ENCODE assay signal across 2 fruit fly cellular contexts in the genomic region with DNA sequence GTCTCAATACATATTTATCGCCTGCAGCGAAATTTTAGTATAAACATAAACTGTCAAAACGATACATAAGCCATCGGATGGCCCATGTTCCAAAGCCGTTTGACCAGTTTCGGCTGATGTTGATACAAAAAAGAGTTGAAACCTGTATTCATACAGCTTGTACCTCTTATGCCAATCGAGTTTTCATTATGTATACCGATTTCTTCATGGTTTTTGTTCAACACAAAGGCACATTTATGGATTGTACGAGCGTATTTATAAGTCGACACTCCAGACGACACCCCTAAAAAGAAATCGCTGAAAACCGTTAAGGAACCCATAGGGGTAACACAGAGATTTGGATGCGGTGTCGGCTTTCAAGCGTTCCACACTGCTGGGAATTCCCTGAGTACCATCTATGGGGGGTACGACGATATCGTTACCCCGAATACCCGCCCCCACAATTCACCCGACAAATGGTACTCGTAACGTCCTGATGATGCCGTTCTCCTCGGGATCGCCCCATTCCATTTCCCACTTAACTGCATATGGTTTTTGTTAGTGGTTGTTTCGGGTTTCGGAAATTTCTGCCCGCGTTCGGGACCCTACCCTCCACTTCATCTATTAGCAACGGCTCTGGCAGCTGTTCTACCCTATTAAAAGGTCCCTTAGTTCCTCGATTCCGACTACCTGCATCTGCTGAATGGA.
A peak's percentile ranks its signal among the peaks of the same experiment; 100 is the strongest.
TF ChIP-seq lines count a peak whose summit lies in the region.

No protein-coding gene starts in this region.

TF ChIP-seq in whole organism, embryonic, 481 proteins besides CTCF, POLR2A, EP300 and RAD21 (continued from another document):
- TF ChIP-seq CrebB (tag; optimal IDR thresholded peaks at IDR 0.05; lab: Kevin White, UChicago): no peak
- peak; percentile 98 for TF ChIP-seq Kr (GFP tag; optimal IDR thresholded peaks at IDR 0.05; lab: Kevin White, UChicago)
- TF ChIP-seq abd-A (tag; optimal IDR thresholded peaks at IDR 0.05; lab: Kevin White, UChicago): peak; percentile 84
- TF ChIP-seq CG12769 (tag; optimal IDR thresholded peaks at IDR 0.05; lab: Kevin White, UChicago): peak; percentile 69
- peak; percentile 17 for TF ChIP-seq Med (GFP tag; lab: Kevin White, UChicago)
- peak; percentile 10; the same call in 1 of the 2 replicates for TF ChIP-seq rib (GFP tag; IDR thresholded peaks at IDR 0.05; lab: Robert Waterston, UW)
- peak; percentile 68; the same call in 1 of the 3 replicates for TF ChIP-seq CG6791 (GFP tag; IDR thresholded peaks at IDR 0.05; lab: Robert Waterston, UW; ENCODE audit: partially characterized antibody)
- peak; percentile 91 for TF ChIP-seq twi (tag; optimal IDR thresholded peaks at IDR 0.05; lab: Kevin White, UChicago)
- peak; percentile 24 for TF ChIP-seq D19B (GFP tag; optimal IDR thresholded peaks at IDR 0.05; lab: Kevin White, UChicago)
- no peak for TF ChIP-seq cad (GFP tag; optimal IDR thresholded peaks at IDR 0.05; lab: Kevin White, UChicago)
- TF ChIP-seq chinmo (GFP tag; IDR thresholded peaks at IDR 0.05; lab: Robert Waterston, UW; ENCODE audit: partially characterized antibody): peak; percentile 69; the same call in 1 of the 4 replicates
- TF ChIP-seq scrt (GFP tag; optimal IDR thresholded peaks at IDR 0.05; lab: Kevin White, UChicago): no peak
- peak; percentile 51; the same call in 1 of the 2 replicates for TF ChIP-seq CG32767 (GFP tag; IDR thresholded peaks at IDR 0.05; lab: Robert Waterston, UW)
- peak; percentile 25; the same call in 1 of the 2 replicates for TF ChIP-seq CG9932 (GFP tag; IDR thresholded peaks at IDR 0.05; lab: Robert Waterston, UW)
- TF ChIP-seq Rfx (GFP tag; IDR thresholded peaks at IDR 0.05; lab: Robert Waterston, UW): 0 out of 2 replicates have a peak, but pooled peaks have one; percentile 17
- peak; percentile 50 for TF ChIP-seq oc (tag; optimal IDR thresholded peaks at IDR 0.05; lab: Kevin White, UChicago)
- peak; percentile 49; the same call in 1 of the 2 replicates for TF ChIP-seq vvl (GFP tag; IDR thresholded peaks at IDR 0.05; lab: Robert Waterston, UW)
- peak; percentile 97 for TF ChIP-seq pros (GFP tag; optimal IDR thresholded peaks at IDR 0.05; lab: Kevin White, UChicago)
- peak; percentile 95 for TF ChIP-seq kni (GFP tag; optimal IDR thresholded peaks at IDR 0.05; lab: Kevin White, UChicago)
- TF ChIP-seq D (optimal IDR thresholded peaks at IDR 0.05; lab: Kevin White, UChicago): peak; percentile 30
- TF ChIP-seq D (GFP tag; optimal IDR thresholded peaks at IDR 0.05; lab: Kevin White, UChicago): no peak
- peak; percentile 33 for TF ChIP-seq CG8924 (tag; optimal IDR thresholded peaks at IDR 0.05; lab: Kevin White, UChicago)
- TF ChIP-seq sd (tag; optimal IDR thresholded peaks at IDR 0.05; lab: Kevin White, UChicago): peak; percentile 13
- TF ChIP-seq CG16815 (GFP tag; optimal IDR thresholded peaks at IDR 0.05; lab: Kevin White, UChicago): no peak
- TF ChIP-seq B-H2 (GFP tag; optimal IDR thresholded peaks at IDR 0.05; lab: Kevin White, UChicago): peak; percentile 49
- no peak for TF ChIP-seq CG17385 (GFP tag; optimal IDR thresholded peaks at IDR 0.05; lab: Kevin White, UChicago)
- peak; percentile 16 for TF ChIP-seq corto (GFP tag; optimal IDR thresholded peaks at IDR 0.05; lab: Kevin White, UChicago)
- no peak for TF ChIP-seq tll (GFP tag; optimal IDR thresholded peaks at IDR 0.05; lab: Kevin White, UChicago)
- TF ChIP-seq sens (GFP tag; lab: Kevin White, UChicago): peak; percentile 75
- TF ChIP-seq Pdp1 (GFP tag; optimal IDR thresholded peaks at IDR 0.05; lab: Kevin White, UChicago): peak in 1 of 2 experiments; percentile 63
- peak; percentile 54 for TF ChIP-seq chn (GFP tag; optimal IDR thresholded peaks at IDR 0.05; lab: Kevin White, UChicago)
- TF ChIP-seq CG15514 (GFP tag; optimal IDR thresholded peaks at IDR 0.05; lab: Kevin White, UChicago): peak; percentile 6
- no peak for TF ChIP-seq CG6689 (GFP tag; IDR thresholded peaks at IDR 0.05; lab: Robert Waterston, UW)

TF ChIP-seq in whole organism, prepupa, 60 proteins besides CTCF, POLR2A, EP300 and RAD21 (continued from another document):
- no peak for TF ChIP-seq Sox102F (GFP tag; optimal IDR thresholded peaks at IDR 0.05; lab: Kevin White, UChicago)
- TF ChIP-seq Ets21C (GFP tag; optimal IDR thresholded peaks at IDR 0.05; lab: Kevin White, UChicago): no peak
- TF ChIP-seq CG6792 (GFP tag; optimal IDR thresholded peaks at IDR 0.05; lab: Kevin White, UChicago): no peak
- TF ChIP-seq CG4318 (GFP tag; optimal IDR thresholded peaks at IDR 0.05; lab: Kevin White, UChicago): no peak
- no peak for TF ChIP-seq Hr39 (GFP tag; optimal IDR thresholded peaks at IDR 0.05; lab: Kevin White, UChicago)
- no peak for TF ChIP-seq esn (GFP tag; optimal IDR thresholded peaks at IDR 0.05; lab: Kevin White, UChicago)
- TF ChIP-seq fd85E (GFP tag; optimal IDR thresholded peaks at IDR 0.05; lab: Kevin White, UChicago): no peak
- TF ChIP-seq pdm3 (GFP tag; optimal IDR thresholded peaks at IDR 0.05; lab: Kevin White, UChicago): no peak
- no peak for TF ChIP-seq salr (GFP tag; optimal IDR thresholded peaks at IDR 0.05; lab: Kevin White, UChicago)
- no peak for TF ChIP-seq Lpt (GFP tag; optimal IDR thresholded peaks at IDR 0.05; lab: Kevin White, UChicago)
- no peak for TF ChIP-seq fd59A (GFP tag; optimal IDR thresholded peaks at IDR 0.05; lab: Kevin White, UChicago)
- TF ChIP-seq achi (GFP tag; optimal IDR thresholded peaks at IDR 0.05; lab: Kevin White, UChicago): no peak
- TF ChIP-seq CG10631 (GFP tag; optimal IDR thresholded peaks at IDR 0.05; lab: Kevin White, UChicago): no peak
- TF ChIP-seq Hr4 (GFP tag; optimal IDR thresholded peaks at IDR 0.05; lab: Kevin White, UChicago): peak; percentile 20
- TF ChIP-seq CG15336 (GFP tag; IDR thresholded peaks at IDR 0.05; lab: Robert Waterston, UW): no peak
- TF ChIP-seq fkh (GFP tag; optimal IDR thresholded peaks at IDR 0.05; lab: Kevin White, UChicago): peak; percentile 6
- TF ChIP-seq CG6854 (GFP tag; optimal IDR thresholded peaks at IDR 0.05; lab: Kevin White, UChicago): peak; percentile 12
- no peak for TF ChIP-seq Sox14 (GFP tag; optimal IDR thresholded peaks at IDR 0.05; lab: Kevin White, UChicago)
- no peak for TF ChIP-seq Met (GFP tag; optimal IDR thresholded peaks at IDR 0.05; lab: Kevin White, UChicago)
- peak; percentile 12; the same call in 1 of the 3 replicates for TF ChIP-seq CG6163 (GFP tag; IDR thresholded peaks at IDR 0.05; lab: Robert Waterston, UW)
- TF ChIP-seq lz (GFP tag; optimal IDR thresholded peaks at IDR 0.05; lab: Kevin White, UChicago): no peak
- peak; percentile 7 for TF ChIP-seq vri (GFP tag; optimal IDR thresholded peaks at IDR 0.05; lab: Kevin White, UChicago)
- TF ChIP-seq OdsH (GFP tag; optimal IDR thresholded peaks at IDR 0.05; lab: Kevin White, UChicago): no peak
- no peak for TF ChIP-seq Ets96B (tag; optimal IDR thresholded peaks at IDR 0.05; lab: Kevin White, UChicago)
- no peak for TF ChIP-seq Gug (GFP tag; IDR thresholded peaks at IDR 0.05; lab: Robert Waterston, UW)
- TF ChIP-seq CG3032 (tag; optimal IDR thresholded peaks at IDR 0.05; lab: Kevin White, UChicago): no peak
- TF ChIP-seq Eip78C (GFP tag; lab: Kevin White, UChicago): peak; percentile 77
- TF ChIP-seq Smox (GFP tag; optimal IDR thresholded peaks at IDR 0.05; lab: Kevin White, UChicago): no peak
- no peak for TF ChIP-seq eg (GFP tag; IDR thresholded peaks at IDR 0.05; lab: Robert Waterston, UW)
- TF ChIP-seq CG11762 (GFP tag; optimal IDR thresholded peaks at IDR 0.05; lab: Kevin White, UChicago; ENCODE audit: insufficient read depth): no peak
- TF ChIP-seq CG10669 (GFP tag; optimal IDR thresholded peaks at IDR 0.05; lab: Kevin White, UChicago): no peak
- no peak for TF ChIP-seq Eip93F (GFP tag; optimal IDR thresholded peaks at IDR 0.05; lab: Kevin White, UChicago)
- TF ChIP-seq CG9139 (GFP tag; optimal IDR thresholded peaks at IDR 0.05; lab: Kevin White, UChicago): no peak
- no peak for TF ChIP-seq Sox15 (GFP tag; optimal IDR thresholded peaks at IDR 0.05; lab: Kevin White, UChicago)
- no peak for TF ChIP-seq CG8632 (GFP tag; optimal IDR thresholded peaks at IDR 0.05; lab: Kevin White, UChicago)
- TF ChIP-seq CG31627 (GFP tag; optimal IDR thresholded peaks at IDR 0.05; lab: Kevin White, UChicago): no peak
- no peak for TF ChIP-seq CG11902 (GFP tag; optimal IDR thresholded peaks at IDR 0.05; lab: Kevin White, UChicago)
- no peak for TF ChIP-seq CG16779 (tag; optimal IDR thresholded peaks at IDR 0.05; lab: Kevin White, UChicago)
